Fruit fly (Drosophila melanogaster) whole organism, embryonic: ENCODE data around the gene CG43121.

Experiments used
- ATbp ChIP-seq: fragments of 200-800 bp; sonication (Bioruptor generic); optimal IDR thresholded peaks from 2 replicates; lab custom pipeline; 2017; ENCODE audit warnings: missing biosample characterization, mild to moderate bottlenecking, missing genetic modification characterization, missing genetic modification reagents
- Adf1 ChIP-seq: fragments of 200-800 bp; sonication (Bioruptor generic); IDR thresholded peaks from 2 replicates; pipeline ENCODE4 v1.3.6; 2022; ENCODE audit warnings: missing biosample characterization, missing genetic modification characterization
- Aef1 ChIP-seq: fragments of 200-800 bp; sonication (Bioruptor generic); IDR thresholded peaks from 3 replicates; pipeline ENCODE4 v1.3.6; 2022; ENCODE audit warnings: missing biosample characterization, missing genetic modification characterization
- Bdp1 ChIP-seq: fragments of 200-800 bp; sonication (Bioruptor generic); optimal IDR thresholded peaks from 3 replicates; lab custom pipeline; 2016; ENCODE audit warnings: missing biosample characterization, missing genetic modification characterization
- C15 ChIP-seq: fragments of 200-800 bp; sonication (Bioruptor generic); IDR thresholded peaks from 3 replicates; pipeline ENCODE4 v1.3.6; 2022; ENCODE audit warnings: missing biosample characterization, missing genetic modification characterization
- CG10366 ChIP-seq: fragments of 200-800 bp; sonication (Bioruptor generic); IDR thresholded peaks from 2 replicates; pipeline ENCODE4 v1.3.6; 2022; ENCODE audit warnings: missing biosample characterization, missing genetic modification characterization
- CG14050 ChIP-seq: fragments of 200-800 bp; sonication (Bioruptor generic); IDR thresholded peaks from 3 replicates; pipeline ENCODE4 v1.3.6; 2022; ENCODE audit warnings: missing biosample characterization, missing genetic modification characterization
- CG14441 ChIP-seq: fragments of 200-800 bp; sonication (Bioruptor generic); IDR thresholded peaks from 2 replicates; pipeline ENCODE4 v1.3.6; 2022; ENCODE audit warnings: missing biosample characterization, missing genetic modification characterization
- CG15514 ChIP-seq: fragments of 200-800 bp; sonication (Bioruptor generic); optimal IDR thresholded peaks from 3 replicates; lab custom pipeline; 2017; ENCODE audit warnings: missing biosample characterization, missing genetic modification characterization, mild to moderate bottlenecking, moderate library complexity, missing genetic modification reagents
- CG1603 ChIP-seq: fragments of 200-800 bp; sonication (Bioruptor generic); optimal IDR thresholded peaks from 2 replicates; lab custom pipeline; 2019; ENCODE audit warnings: missing biosample characterization, mild to moderate bottlenecking, missing genetic modification characterization, moderate library complexity
- CG1647 ChIP-seq: fragments of 200-800 bp; sonication (Bioruptor generic); optimal IDR thresholded peaks from 3 replicates; lab custom pipeline; 2016; ENCODE audit warnings: missing biosample characterization, missing genetic modification characterization
- CG16863 ChIP-seq: fragments of 200-800 bp; sonication (Bioruptor generic); optimal IDR thresholded peaks from 3 replicates; lab custom pipeline; 2016; ENCODE audit warnings: missing biosample characterization, missing genetic modification characterization
- CG17186 ChIP-seq: fragments of 200-800 bp; sonication (Bioruptor generic); optimal IDR thresholded peaks from 3 replicates; lab custom pipeline; 2017; ENCODE audit warnings: missing biosample characterization, missing genetic modification reagents, missing genetic modification characterization
- CG17359 ChIP-seq: fragments of 200-800 bp; sonication (Bioruptor generic); optimal IDR thresholded peaks from 3 replicates; lab custom pipeline; 2018; ENCODE audit warnings: missing biosample characterization, mild to moderate bottlenecking, missing genetic modification characterization, moderate library complexity
- CG3065 ChIP-seq: fragments of 200-800 bp; sonication (Bioruptor generic); optimal IDR thresholded peaks from 2 replicates; lab custom pipeline; 2016; ENCODE audit warnings: missing biosample characterization, missing genetic modification characterization
- CG31365 ChIP-seq: fragments of 200-800 bp; sonication (Bioruptor generic); optimal IDR thresholded peaks from 2 replicates; lab custom pipeline; 2018; ENCODE audit warnings: missing biosample characterization, mild to moderate bottlenecking, missing genetic modification characterization
- CG42726 ChIP-seq: fragments of 200-800 bp; sonication (Bioruptor generic); IDR thresholded peaks from 2 replicates; pipeline ENCODE4 v1.3.6; 2022; ENCODE audit warnings: missing biosample characterization, missing genetic modification characterization; ENCODE audit not compliant: partially characterized antibody
- CG6175 ChIP-seq: fragments of 200-800 bp; sonication (Bioruptor generic); IDR thresholded peaks from 3 replicates; pipeline ENCODE4 v1.3.6; 2022; ENCODE audit warnings: missing biosample characterization, missing genetic modification characterization
- CG8281 ChIP-seq: fragments of 200-800 bp; sonication (Bioruptor generic); optimal IDR thresholded peaks from 2 replicates; lab custom pipeline; 2018; ENCODE audit warnings: missing biosample characterization, mild to moderate bottlenecking, missing genetic modification characterization, moderate library complexity
- CG9609 ChIP-seq: fragments of 200-800 bp; sonication (Bioruptor generic); optimal IDR thresholded peaks from 3 replicates; lab custom pipeline; 2016; ENCODE audit warnings: missing biosample characterization, missing genetic modification characterization
- Chrac-16 ChIP-seq: fragments of 200-800 bp; sonication (Bioruptor generic); optimal IDR thresholded peaks from 3 replicates; lab custom pipeline; 2016; ENCODE audit warnings: missing biosample characterization, missing genetic modification characterization
- E2f2 ChIP-seq: fragments of 200-800 bp; sonication (Bioruptor generic); IDR thresholded peaks from 2 replicates; pipeline ENCODE4 v1.3.6; 2022; ENCODE audit warnings: missing biosample characterization, missing genetic modification characterization
- Fer3 ChIP-seq: fragments of 200-800 bp; sonication (Bioruptor generic); optimal IDR thresholded peaks from 2 replicates; lab custom pipeline; 2018; ENCODE audit warnings: missing biosample characterization, mild to moderate bottlenecking, missing genetic modification characterization, moderate library complexity
- Hey ChIP-seq: fragments of 200-800 bp; sonication (Bioruptor generic); optimal IDR thresholded peaks from 3 replicates; lab custom pipeline; 2018; ENCODE audit warnings: missing biosample characterization, mild to moderate bottlenecking, missing genetic modification characterization
- Max ChIP-seq: fragments of 200-800 bp; sonication (Bioruptor generic); optimal IDR thresholded peaks from 2 replicates; lab custom pipeline; 2016; ENCODE audit warnings: missing biosample characterization, mild to moderate bottlenecking, missing genetic modification characterization
- NfI ChIP-seq: fragments of 200-800 bp; sonication (Bioruptor generic); optimal IDR thresholded peaks from 3 replicates; lab custom pipeline; 2018; ENCODE audit warnings: missing biosample characterization, mild to moderate bottlenecking, missing genetic modification characterization, moderate library complexity
- Opbp ChIP-seq: fragments of 200-800 bp; sonication (Bioruptor generic); IDR thresholded peaks from 3 replicates; pipeline ENCODE4 v1.3.6; 2022; ENCODE audit warnings: missing biosample characterization, missing genetic modification characterization; ENCODE audit not compliant: partially characterized antibody
- Tbp ChIP-seq: fragments of >200 bp; optimal IDR thresholded peaks from 2 replicates; lab custom pipeline; 2018; ENCODE audit warnings: missing biosample characterization, missing genetic modification characterization
- abd-A ChIP-seq: fragments of 200-800 bp; sonication (Bioruptor generic); optimal IDR thresholded peaks from 3 replicates; lab custom pipeline; 2019; ENCODE audit warnings: missing biosample characterization, mild to moderate bottlenecking, missing genetic modification characterization, moderate library complexity
- amos ChIP-seq: fragments of 200-800 bp; sonication (Bioruptor generic); IDR thresholded peaks from 2 replicates; pipeline ENCODE4 v1.3.6; 2022; ENCODE audit warnings: missing biosample characterization, missing genetic modification characterization; ENCODE audit not compliant: partially characterized antibody
- ash1 ChIP-seq: fragments of 200-800 bp; sonication (Bioruptor generic); optimal IDR thresholded peaks from 2 replicates; lab custom pipeline; 2018; ENCODE audit warnings: missing biosample characterization, mild to moderate bottlenecking, missing genetic modification characterization
- bsh ChIP-seq, 2 experiments: fragments of 200-800 bp; sonication (Bioruptor generic); optimal IDR thresholded peaks; 2 replicates each; lab custom pipeline; 2017 to 2018; ENCODE audit warnings: mild to moderate bottlenecking in 2 of 2, missing biosample characterization in 2 of 2, missing genetic modification characterization in 2 of 2, moderate library complexity in 1 of 2
- btn ChIP-seq: fragments of 200-800 bp; sonication (Bioruptor generic); optimal IDR thresholded peaks from 2 replicates; lab custom pipeline; 2016; ENCODE audit warnings: missing biosample characterization, missing genetic modification characterization
- dimm ChIP-seq: fragments of 200-800 bp; sonication (Bioruptor generic); IDR thresholded peaks from 2 replicates; pipeline ENCODE4 v1.3.6; 2022; ENCODE audit warnings: missing biosample characterization, missing genetic modification characterization
- dmrt99B ChIP-seq: fragments of 200-800 bp; sonication (Bioruptor generic); optimal IDR thresholded peaks from 2 replicates; lab custom pipeline; 2018; ENCODE audit warnings: missing biosample characterization, mild to moderate bottlenecking, missing genetic modification characterization, moderate library complexity
- dpn ChIP-seq, 2 experiments: fragments of 200-800 bp; sonication (Bioruptor generic); optimal IDR thresholded peaks; 3 replicates each; lab custom pipeline; 2016; ENCODE audit warnings: missing biosample characterization in 2 of 2, missing genetic modification characterization in 2 of 2
- fd3F ChIP-seq: fragments of 200-800 bp; sonication (Bioruptor generic); optimal IDR thresholded peaks from 2 replicates; lab custom pipeline; 2018; ENCODE audit warnings: missing biosample characterization, mild to moderate bottlenecking, missing genetic modification characterization, moderate library complexity
- ken ChIP-seq: fragments of 200-800 bp; sonication (Bioruptor generic); IDR thresholded peaks from 3 replicates; pipeline ENCODE4 v1.3.6; 2022; ENCODE audit warnings: missing biosample characterization, missing genetic modification characterization
- lola ChIP-seq, 3 experiments: fragments of >200 bp in 2 of 3; fragments of 200-800 bp in 1 of 3; sonication (Bioruptor generic) in 1 of 3; optimal IDR thresholded peaks; 2 replicates each; lab custom pipeline; 2017 to 2019; ENCODE audit warnings: missing biosample characterization in 3 of 3, missing genetic modification characterization in 3 of 3, mild to moderate bottlenecking in 1 of 3, moderate library complexity in 1 of 3
- luna ChIP-seq: fragments of 200-800 bp; sonication (Bioruptor generic); optimal IDR thresholded peaks from 2 replicates; lab custom pipeline; 2016; ENCODE audit warnings: missing biosample characterization, missing genetic modification characterization
- sc ChIP-seq, 3 experiments: fragments of >200 bp in 2 of 3; fragments of 200-800 bp in 1 of 3; sonication (Bioruptor generic) in 1 of 3; optimal IDR thresholded peaks; 2 replicates in 2 of 3; 3 replicates in 1 of 3; lab custom pipeline; 2017; ENCODE audit warnings: mild to moderate bottlenecking in 1 of 3, missing biosample characterization in 1 of 3, missing genetic modification characterization in 1 of 3, missing genetic modification reagents in 1 of 3
- sqz ChIP-seq: fragments of 200-800 bp; sonication (Bioruptor generic); optimal IDR thresholded peaks from 3 replicates; lab custom pipeline; 2018; ENCODE audit warnings: missing biosample characterization, mild to moderate bottlenecking, missing genetic modification characterization
- ssp ChIP-seq: fragments of 200-800 bp; sonication (Bioruptor generic); IDR thresholded peaks from 2 replicates; pipeline ENCODE4 v1.3.6; 2022; ENCODE audit warnings: missing biosample characterization, missing genetic modification characterization
- sug ChIP-seq: fragments of 200-800 bp; optimal IDR thresholded peaks from 2 replicates; lab custom pipeline; 2019; ENCODE audit warnings: missing biosample characterization, mild to moderate bottlenecking, missing genetic modification characterization, moderate library complexity
- wek ChIP-seq: fragments of 200-800 bp; sonication (Bioruptor generic); optimal IDR thresholded peaks from 3 replicates; lab custom pipeline; 2018; ENCODE audit warnings: missing biosample characterization, mild to moderate bottlenecking, missing genetic modification characterization, moderate library complexity

The CG43121 gene

dm6 chr3L:14661567-14662258, 10.5 kb downstream of the CG43121 start (continued):
- peak; percentile 57 for TF ChIP-seq Max (GFP tag; lab: Kevin White, UChicago)
- TF ChIP-seq btn (GFP tag; lab: Kevin White, UChicago) = peak; percentile 79
- peak; percentile 73 for TF ChIP-seq CG9609
- no peak for TF ChIP-seq CG17186
- TF ChIP-seq, all 482 proteins: peak for 374

- TF ChIP-seq Hey (tag; lab: Kevin White, UChicago) = no peak
- no peak for TF ChIP-seq Opbp (GFP tag; lab: Robert Waterston, UW)
- TF ChIP-seq CG17186 = no peak
- TF ChIP-seq ATbp (GFP tag; lab: Kevin White, UChicago) = peak; percentile 10
- TF ChIP-seq Bdp1 (GFP tag; lab: Kevin White, UChicago) = no peak
- TF ChIP-seq dmrt99B (tag; lab: Kevin White, UChicago) = peak; percentile 8
- no peak for TF ChIP-seq Tbp (GFP tag; lab: Kevin White, UChicago)
- no peak for TF ChIP-seq lola (GFP tag; optimal IDR thresholded peaks at IDR 0.05; lab: Kevin White, UChicago)
- TF ChIP-seq ash1 = no peak
- peak; percentile 61 for TF ChIP-seq sqz (GFP tag; lab: Kevin White, UChicago)
- no peak for TF ChIP-seq sug
- no peak for TF ChIP-seq CG3065 (GFP tag; lab: Kevin White, UChicago)
- TF ChIP-seq amos (GFP tag; lab: Robert Waterston, UW) = no peak
- TF ChIP-seq CG1647 (GFP tag; lab: Kevin White, UChicago) = no peak
- TF ChIP-seq Adf1 = no peak
- TF ChIP-seq CG14441 = no peak
- TF ChIP-seq wek (GFP tag; lab: Kevin White, UChicago) = no peak
- TF ChIP-seq CG31365 (tag; lab: Kevin White, UChicago) = no peak
- no peak for TF ChIP-seq Chrac-16 (GFP tag; lab: Kevin White, UChicago)
- TF ChIP-seq dimm = no peak
- peak; percentile 66 for TF ChIP-seq abd-A (tag; lab: Kevin White, UChicago)
- TF ChIP-seq CG1603 (tag; lab: Kevin White, UChicago) = no peak
- TF ChIP-seq CG6175 (GFP tag; lab: Robert Waterston, UW) = no peak
- no peak for TF ChIP-seq CG16863 (GFP tag; lab: Kevin White, UChicago)
- no peak for TF ChIP-seq CG10366 (GFP tag; lab: Robert Waterston, UW)
- TF ChIP-seq sc (optimal IDR thresholded peaks at IDR 0.05; lab: Kevin White, UChicago) = no peak
- peak; percentile 3 for TF ChIP-seq sc (GFP tag; optimal IDR thresholded peaks at IDR 0.05; lab: Kevin White, UChicago)
- no peak for TF ChIP-seq CG42726
- TF ChIP-seq CG15514 = no peak
- TF ChIP-seq ssp (GFP tag; lab: Robert Waterston, UW) = no peak
- TF ChIP-seq NfI = no peak
- TF ChIP-seq Fer3 (tag; lab: Kevin White, UChicago) = no peak
- no peak for TF ChIP-seq luna (GFP tag; lab: Kevin White, UChicago)
- TF ChIP-seq C15 (GFP tag; lab: Robert Waterston, UW) = no peak
- TF ChIP-seq CG17359 = peak; percentile 12
- peak in 1 of 2 experiments; percentile 29 for TF ChIP-seq bsh (GFP tag; optimal IDR thresholded peaks at IDR 0.05; lab: Kevin White, UChicago)
- TF ChIP-seq CG14050 (GFP tag; lab: Robert Waterston, UW) = no peak
- no peak for TF ChIP-seq dpn (GFP tag; optimal IDR thresholded peaks at IDR 0.05; lab: Kevin White, UChicago)
- TF ChIP-seq Aef1 = no peak
- TF ChIP-seq fd3F (GFP tag; lab: Kevin White, UChicago) = no peak
- no peak for TF ChIP-seq CG8281 (tag; lab: Kevin White, UChicago)
- no peak for TF ChIP-seq E2f2 (GFP tag; lab: Robert Waterston, UW)
- no peak for TF ChIP-seq ken (GFP tag; lab: Robert Waterston, UW)
Observed at dm6 chr3L:14659954-14660907, 12.0 kb downstream of the CG43121 start.
